Fruit fly (Drosophila melanogaster) whole organism, prepupa: ENCODE data around the gene Spt20.

Experiments
- Blimp-1 ChIP-seq: fragments of 200-800 bp; sonication (Bioruptor generic); optimal IDR thresholded peaks from 3 replicates; lab custom pipeline; 2017; ENCODE audit warnings: missing biosample characterization, missing genetic modification characterization, mild to moderate bottlenecking, moderate library complexity, missing genetic modification reagents
- CG10631 ChIP-seq: fragments of 200-800 bp; sonication (Bioruptor generic); optimal IDR thresholded peaks from 2 replicates; lab custom pipeline; 2016; ENCODE audit warnings: missing biosample characterization, missing genetic modification characterization
- CG10669 ChIP-seq: fragments of 200-800 bp; sonication (Bioruptor generic); optimal IDR thresholded peaks from 3 replicates; lab custom pipeline; 2018; ENCODE audit warnings: missing biosample characterization, mild to moderate bottlenecking, missing genetic modification characterization, moderate library complexity
- CG11294 ChIP-seq: fragments of 200-800 bp; sonication (Bioruptor generic); IDR thresholded peaks from 2 replicates; pipeline ENCODE4 v1.3.6; 2022; ENCODE audit warnings: missing biosample characterization, missing genetic modification characterization
- CG11762 ChIP-seq: fragments of 200-800 bp; sonication (Bioruptor generic); optimal IDR thresholded peaks from 3 replicates; lab custom pipeline; 2016; ENCODE audit warnings: missing biosample characterization, missing genetic modification characterization; ENCODE audit not compliant: insufficient read depth
- CG15336 ChIP-seq: fragments of 200-800 bp; sonication (Bioruptor generic); IDR thresholded peaks from 2 replicates; pipeline ENCODE4 v1.3.6; 2022; ENCODE audit warnings: missing biosample characterization, missing genetic modification characterization
- CG1621 ChIP-seq: fragments of 200-800 bp; sonication (Bioruptor generic); optimal IDR thresholded peaks from 3 replicates; lab custom pipeline; 2018; ENCODE audit warnings: missing biosample characterization, mild to moderate bottlenecking, missing genetic modification characterization
- CG16779 ChIP-seq: fragments of 200-800 bp; sonication (Bioruptor generic); optimal IDR thresholded peaks from 3 replicates; lab custom pipeline; 2017; ENCODE audit warnings: missing biosample characterization, mild to moderate bottlenecking, missing genetic modification characterization
- CG3032 ChIP-seq: fragments of 200-800 bp; optimal IDR thresholded peaks from 2 replicates; lab custom pipeline; 2019; ENCODE audit warnings: missing biosample characterization, mild to moderate bottlenecking, missing genetic modification characterization, moderate library complexity
- CG31627 ChIP-seq: fragments of 200-800 bp; sonication (Bioruptor generic); optimal IDR thresholded peaks from 3 replicates; lab custom pipeline; 2016; ENCODE audit warnings: missing biosample characterization, missing genetic modification characterization
- CG32006 ChIP-seq: fragments of 200-800 bp; sonication (Bioruptor generic); optimal IDR thresholded peaks from 3 replicates; lab custom pipeline; 2017; ENCODE audit warnings: missing biosample characterization, mild to moderate bottlenecking, missing genetic modification characterization
- CG4318 ChIP-seq: fragments of 200-800 bp; sonication (Bioruptor generic); optimal IDR thresholded peaks from 3 replicates; lab custom pipeline; 2017; ENCODE audit warnings: missing biosample characterization, mild to moderate bottlenecking, missing genetic modification characterization
- CG6163 ChIP-seq: fragments of 200-800 bp; sonication (Bioruptor generic); IDR thresholded peaks from 3 replicates; pipeline ENCODE4 v1.3.6; 2022; ENCODE audit warnings: missing biosample characterization, missing genetic modification characterization
- CG6808 ChIP-seq: fragments of 200-800 bp; sonication (Bioruptor generic); optimal IDR thresholded peaks from 3 replicates; lab custom pipeline; 2017; ENCODE audit warnings: missing biosample characterization, missing genetic modification characterization, mild to moderate bottlenecking, moderate library complexity, missing genetic modification reagents
- CG7368 ChIP-seq: fragments of 200-800 bp; sonication (Bioruptor generic); optimal IDR thresholded peaks from 3 replicates; lab custom pipeline; 2016; ENCODE audit warnings: missing biosample characterization, missing genetic modification characterization
- CG8119 ChIP-seq: fragments of 200-800 bp; sonication (Bioruptor generic); IDR thresholded peaks from 3 replicates; pipeline ENCODE4 v1.3.6; 2022; ENCODE audit warnings: missing biosample characterization, missing genetic modification characterization
- CG8319 ChIP-seq: fragments of 200-800 bp; sonication (Bioruptor generic); optimal IDR thresholded peaks from 3 replicates; lab custom pipeline; 2016; ENCODE audit warnings: missing biosample characterization, missing genetic modification characterization
- CG8632 ChIP-seq: fragments of 200-800 bp; sonication (Bioruptor generic); optimal IDR thresholded peaks from 3 replicates; lab custom pipeline; 2016; ENCODE audit warnings: missing biosample characterization, missing genetic modification characterization
- Eip75B ChIP-seq: fragments of 200-800 bp; sonication (Bioruptor generic); optimal IDR thresholded peaks from 3 replicates; lab custom pipeline; 2016; ENCODE audit warnings: missing biosample characterization, missing genetic modification characterization
- Ets21C ChIP-seq: fragments of 200-800 bp; sonication (Bioruptor generic); optimal IDR thresholded peaks from 3 replicates; lab custom pipeline; 2016; ENCODE audit warnings: missing biosample characterization, missing genetic modification characterization
- Gug ChIP-seq: fragments of 200-800 bp; sonication (Bioruptor generic); IDR thresholded peaks from 2 replicates; pipeline ENCODE4 v1.3.6; 2022; ENCODE audit warnings: missing biosample characterization, missing genetic modification characterization
- Hr4 ChIP-seq: fragments of 200-800 bp; sonication (Bioruptor generic); optimal IDR thresholded peaks from 3 replicates; lab custom pipeline; 2016; ENCODE audit warnings: missing biosample characterization, missing genetic modification characterization
- Lpt ChIP-seq: fragments of 200-800 bp; sonication (Bioruptor generic); optimal IDR thresholded peaks from 3 replicates; lab custom pipeline; 2016; ENCODE audit warnings: missing biosample characterization, missing genetic modification characterization
- Met ChIP-seq: fragments of 200-800 bp; sonication (Bioruptor generic); optimal IDR thresholded peaks from 3 replicates; lab custom pipeline; 2016; ENCODE audit warnings: missing biosample characterization, missing genetic modification characterization
- OdsH ChIP-seq: fragments of 200-800 bp; sonication (Bioruptor generic); optimal IDR thresholded peaks from 3 replicates; lab custom pipeline; 2016; ENCODE audit warnings: missing biosample characterization, missing genetic modification characterization
- Smox ChIP-seq: fragments of 200-800 bp; sonication (Bioruptor generic); optimal IDR thresholded peaks from 3 replicates; lab custom pipeline; 2016; ENCODE audit warnings: missing biosample characterization, missing genetic modification characterization
- Sox102F ChIP-seq: fragments of 200-800 bp; sonication (Bioruptor generic); optimal IDR thresholded peaks from 2 replicates; lab custom pipeline; 2016; ENCODE audit warnings: missing biosample characterization, mild to moderate bottlenecking, missing genetic modification characterization
- Sox14 ChIP-seq: fragments of 200-800 bp; sonication (Bioruptor generic); optimal IDR thresholded peaks from 3 replicates; lab custom pipeline; 2016; ENCODE audit warnings: missing biosample characterization, missing genetic modification characterization
- Sox15 ChIP-seq: fragments of 200-800 bp; sonication (Bioruptor generic); optimal IDR thresholded peaks from 3 replicates; lab custom pipeline; 2016; ENCODE audit warnings: missing biosample characterization, missing genetic modification characterization
- achi ChIP-seq: fragments of 200-800 bp; sonication (Bioruptor generic); optimal IDR thresholded peaks from 3 replicates; lab custom pipeline; 2016; ENCODE audit warnings: missing biosample characterization, missing genetic modification characterization
- acj6 ChIP-seq: fragments of 200-800 bp; sonication (Bioruptor generic); optimal IDR thresholded peaks from 3 replicates; lab custom pipeline; 2016; ENCODE audit warnings: missing biosample characterization, missing genetic modification characterization
- cyc ChIP-seq: fragments of 200-800 bp; sonication (Bioruptor generic); optimal IDR thresholded peaks from 3 replicates; lab custom pipeline; 2016; ENCODE audit warnings: missing biosample characterization, missing genetic modification characterization
- dac ChIP-seq: fragments of 200-800 bp; sonication (Bioruptor generic); optimal IDR thresholded peaks from 2 replicates; lab custom pipeline; 2017; ENCODE audit warnings: missing biosample characterization, mild to moderate bottlenecking, missing genetic modification characterization
- dsx ChIP-seq: fragments of 200-800 bp; optimal IDR thresholded peaks from 3 replicates; lab custom pipeline; 2019; ENCODE audit warnings: missing biosample characterization, mild to moderate bottlenecking, missing genetic modification characterization, moderate library complexity; ENCODE audit not compliant: poor library complexity, severe bottlenecking
- eg ChIP-seq: fragments of 200-800 bp; sonication (Bioruptor generic); IDR thresholded peaks from 3 replicates; pipeline ENCODE4 v1.3.6; 2022; ENCODE audit warnings: missing biosample characterization, missing genetic modification characterization
- fd59A ChIP-seq: fragments of 200-800 bp; sonication (Bioruptor generic); optimal IDR thresholded peaks from 2 replicates; lab custom pipeline; 2017; ENCODE audit warnings: missing biosample characterization, mild to moderate bottlenecking, missing genetic modification characterization, missing genetic modification reagents
- fd85E ChIP-seq: fragments of 200-800 bp; sonication (Bioruptor generic); optimal IDR thresholded peaks from 3 replicates; lab custom pipeline; 2016; ENCODE audit warnings: missing biosample characterization, missing genetic modification characterization
- fkh ChIP-seq: fragments of 200-800 bp; sonication (Bioruptor generic); optimal IDR thresholded peaks from 3 replicates; lab custom pipeline; 2017; ENCODE audit warnings: missing biosample characterization, mild to moderate bottlenecking, missing genetic modification characterization, moderate library complexity
- lz ChIP-seq: fragments of 200-800 bp; sonication (Bioruptor generic); optimal IDR thresholded peaks from 3 replicates; lab custom pipeline; 2016; ENCODE audit warnings: missing biosample characterization, missing genetic modification characterization
- net ChIP-seq: fragments of 200-800 bp; sonication (Bioruptor generic); optimal IDR thresholded peaks from 3 replicates; lab custom pipeline; 2016; ENCODE audit warnings: missing biosample characterization, missing genetic modification characterization
- pdm3 ChIP-seq: fragments of 200-800 bp; sonication (Bioruptor generic); optimal IDR thresholded peaks from 3 replicates; lab custom pipeline; 2016; ENCODE audit warnings: missing biosample characterization, missing genetic modification characterization
- spab ChIP-seq: fragments of 200-800 bp; sonication (Bioruptor generic); optimal IDR thresholded peaks from 2 replicates; lab custom pipeline; 2017; ENCODE audit warnings: missing biosample characterization, mild to moderate bottlenecking, missing genetic modification characterization, missing genetic modification reagents
- svp ChIP-seq: fragments of 200-800 bp; sonication (Bioruptor generic); peaks from one replicate; lab custom pipeline; 2016; ENCODE audit warnings: missing biosample characterization, missing genetic modification characterization
- topi ChIP-seq: fragments of 200-800 bp; sonication (Bioruptor generic); optimal IDR thresholded peaks from 3 replicates; lab custom pipeline; 2016; ENCODE audit warnings: missing biosample characterization, missing genetic modification characterization
- vri ChIP-seq: fragments of 200-800 bp; sonication (Bioruptor generic); optimal IDR thresholded peaks from 3 replicates; lab custom pipeline; 2016; ENCODE audit warnings: missing biosample characterization, mild to moderate bottlenecking, missing genetic modification characterization

The Spt20 gene

dm6 chr3L:13513112-13513538 lies 10.6 kb downstream of the Spt20 start, which contains the start of the genes Vps36 and Liprin-beta (continued):
- no peak for TF ChIP-seq CG11762 (GFP tag; lab: Kevin White, UChicago)
- TF ChIP-seq CG3032 (tag; lab: Kevin White, UChicago): peak; percentile 82
- TF ChIP-seq Lpt: no peak
- TF ChIP-seq CG8119: peak; percentile 61
- TF ChIP-seq pdm3 (GFP tag; lab: Kevin White, UChicago): no peak
- TF ChIP-seq achi (GFP tag; lab: Kevin White, UChicago): no peak
- TF ChIP-seq fd85E: no peak
- TF ChIP-seq CG8319 (GFP tag; lab: Kevin White, UChicago): no peak
- TF ChIP-seq Met (GFP tag; lab: Kevin White, UChicago): no peak
- no peak for TF ChIP-seq fkh (GFP tag; lab: Kevin White, UChicago)
- no peak for TF ChIP-seq Hr4 (GFP tag; lab: Kevin White, UChicago)
- no peak for TF ChIP-seq CG1621 (tag; lab: Kevin White, UChicago)
- no peak for TF ChIP-seq CG4318
- no peak for TF ChIP-seq CG6808 (GFP tag; lab: Kevin White, UChicago)
- TF ChIP-seq svp (GFP tag; lab: Kevin White, UChicago): no peak
- TF ChIP-seq Smox: peak; percentile 85
- TF ChIP-seq CG10669: no peak
- peak; percentile 92 for TF ChIP-seq lz (GFP tag; lab: Kevin White, UChicago)
- peak; percentile 92 for TF ChIP-seq Sox14 (GFP tag; lab: Kevin White, UChicago)
- TF ChIP-seq dsx: no peak
- TF ChIP-seq vri: no peak
- TF ChIP-seq CG32006 (GFP tag; lab: Kevin White, UChicago): peak; percentile 86
- no peak for TF ChIP-seq net (GFP tag; lab: Kevin White, UChicago)
- TF ChIP-seq CG31627 (GFP tag; lab: Kevin White, UChicago): peak; percentile 95
- TF ChIP-seq fd59A: peak; percentile 45
- TF ChIP-seq cyc: peak; percentile 89
- TF ChIP-seq Gug (GFP tag; lab: Robert Waterston, UW): peak; percentile 83
- TF ChIP-seq CG10631 (GFP tag; lab: Kevin White, UChicago): no peak
- TF ChIP-seq Sox15: peak; percentile 86
- peak; percentile 71 for TF ChIP-seq CG7368 (GFP tag; lab: Kevin White, UChicago)
- peak; percentile 92 for TF ChIP-seq Ets21C (GFP tag; lab: Kevin White, UChicago)
- TF ChIP-seq CG16779 (tag; lab: Kevin White, UChicago): no peak
- TF ChIP-seq Eip75B (GFP tag; lab: Kevin White, UChicago): no peak
- TF ChIP-seq eg (GFP tag; lab: Robert Waterston, UW): peak; percentile 70; the same call in 2 of the 3 replicates
- no peak for TF ChIP-seq OdsH (GFP tag; lab: Kevin White, UChicago)
- TF ChIP-seq CG11294: peak; percentile 78; the same call in 1 of the 2 replicates
- TF ChIP-seq CG8632 (GFP tag; lab: Kevin White, UChicago): peak; percentile 70
- TF ChIP-seq acj6 (GFP tag; lab: Kevin White, UChicago): no peak
- TF ChIP-seq, all 60 proteins: peak for 28

- TF ChIP-seq dac (GFP tag; lab: Kevin White, UChicago) (no peak), Lpt (no peak), Sox14 (GFP tag; lab: Kevin White, UChicago) (no peak), spab (no peak), lz (GFP tag; lab: Kevin White, UChicago) (no peak), Blimp-1 (GFP tag; lab: Kevin White, UChicago) (no peak), CG7368 (GFP tag; lab: Kevin White, UChicago) (no peak), CG8632 (GFP tag; lab: Kevin White, UChicago) (no peak), CG32006 (GFP tag; lab: Kevin White, UChicago) (no peak), CG6163 (GFP tag; lab: Robert Waterston, UW) (no peak), CG15336 (GFP tag; lab: Robert Waterston, UW) (no peak), Sox102F (GFP tag; lab: Kevin White, UChicago) (no peak), CG1621 (tag; lab: Kevin White, UChicago) (no peak), topi (GFP tag; lab: Kevin White, UChicago) (no peak)
Observed at dm6 chr3L:13519555-13520284, 17.2 kb downstream of the Spt20 start, which contains the start of gene CG10710. Gene CG10710, minus strand, starts transcription at chr3L:13519605.
